Fruit fly (Drosophila melanogaster): Measurements from ENCODE around the gene Glyp.

Glyp gene

dm6 chr2L:2175930-2176643 is 45.5 kb downstream of the Glyp start (continued):
- TF ChIP-seq Xbp1 (GFP tag; optimal IDR thresholded peaks at IDR 0.05) (peak; percentile 24), gro (GFP tag; optimal IDR thresholded peaks at IDR 0.05) (no peak), CG18619 (GFP tag; optimal IDR thresholded peaks at IDR 0.05) (peak; percentile 53), knrl (GFP tag; IDR thresholded peaks at IDR 0.05; ENCODE audit: partially characterized antibody) (no peak), Doc3 (GFP tag; IDR thresholded peaks at IDR 0.05; ENCODE audit: partially characterized antibody) (no peak), CG1233 (GFP tag; optimal IDR thresholded peaks at IDR 0.05) (no peak), sisA (GFP tag; IDR thresholded peaks at IDR 0.05) (no peak), gcm (GFP tag; optimal IDR thresholded peaks at IDR 0.05) (no peak), CG13424 (tag; optimal IDR thresholded peaks at IDR 0.05) (peak; percentile 71), CG17612 (GFP tag; IDR thresholded peaks at IDR 0.05) (no peak), HmgD (GFP tag; optimal IDR thresholded peaks at IDR 0.05) (no peak), dysf (GFP tag; IDR thresholded peaks at IDR 0.05) (peak; percentile 64; the same call in 1 of the 3 replicates), otp (GFP tag; IDR thresholded peaks at IDR 0.05) (no peak), cato (GFP tag; optimal IDR thresholded peaks at IDR 0.05; ENCODE audit: borderline replicate concordance) (no peak), twi (tag; optimal IDR thresholded peaks at IDR 0.05) (no peak), CG17186 (GFP tag; optimal IDR thresholded peaks at IDR 0.05) (no peak), dmrt99B (tag; optimal IDR thresholded peaks at IDR 0.05) (peak; percentile 52), Ptx1 (GFP tag; IDR thresholded peaks at IDR 0.05) (peak; percentile 54; the same call in 1 of the 2 replicates), bcd (GFP tag; optimal IDR thresholded peaks at IDR 0.05) (peak; percentile 46), CG12071 (GFP tag; optimal IDR thresholded peaks at IDR 0.05) (no peak), tna (GFP tag; IDR thresholded peaks at IDR 0.05; ENCODE audit: partially characterized antibody) (no peak), her (GFP tag; optimal IDR thresholded peaks at IDR 0.05) (no peak), chm (GFP tag; IDR thresholded peaks at IDR 0.05) (no peak), Gsc (GFP tag; IDR thresholded peaks at IDR 0.05) (no peak), CG10543 (GFP tag; optimal IDR thresholded peaks at IDR 0.05) (peak; percentile 72), CG14050 (GFP tag; IDR thresholded peaks at IDR 0.05) (no peak), bbx (GFP tag; IDR thresholded peaks at IDR 0.05; ENCODE audit: partially characterized antibody) (no peak), Dek (tag; optimal IDR thresholded peaks at IDR 0.05) (peak; percentile 63), zen2 (GFP tag; IDR thresholded peaks at IDR 0.05; ENCODE audit: partially characterized antibody) (no peak), Eip74EF (GFP tag; optimal IDR thresholded peaks at IDR 0.05) (no peak), CG8359 (GFP tag; optimal IDR thresholded peaks at IDR 0.05; ENCODE audit: borderline replicate concordance) (no peak), tx (GFP tag; optimal IDR thresholded peaks at IDR 0.05) (no peak), CG1832 (GFP tag; optimal IDR thresholded peaks at IDR 0.05) (no peak), CG8089 (GFP tag; optimal IDR thresholded peaks at IDR 0.05) (no peak), ERR (GFP tag; optimal IDR thresholded peaks at IDR 0.05) (no peak), CG42726 (GFP tag; IDR thresholded peaks at IDR 0.05; ENCODE audit: partially characterized antibody) (no peak), CG8388 (GFP tag; optimal IDR thresholded peaks at IDR 0.05) (no peak), kni (GFP tag; optimal IDR thresholded peaks at IDR 0.05) (no peak), HLH4C (GFP tag; IDR thresholded peaks at IDR 0.05; ENCODE audit: partially characterized antibody) (no peak), CG9437 (GFP tag; optimal IDR thresholded peaks at IDR 0.05) (peak; percentile 67), usp (GFP tag; optimal IDR thresholded peaks at IDR 0.05) (no peak), zen (tag; optimal IDR thresholded peaks at IDR 0.05) (no peak), CG8944 (GFP tag; optimal IDR thresholded peaks at IDR 0.05) (no peak)
